Worm (Caenorhabditis elegans): ENCODE measurements around the gene glit-1.

glit-1 gene

ce11 chrX:4711698-4712329, at the start of gene glit-1, which contains the start of gene dnj-14:
Gene glit-1 (plus strand): TSS chrX:4712279.
Gene dnj-14 (minus strand): TSS chrX:4711748.
- TF ChIP-seq snpc-4 (tag; optimal IDR thresholded peaks at IDR 0.05) (peak; percentile 38), sup-37 (GFP tag; optimal IDR thresholded peaks at IDR 0.05) (peak; percentile 26), unc-30 (tag; optimal IDR thresholded peaks at IDR 0.05) (no peak), ztf-4 (tag; optimal IDR thresholded peaks at IDR 0.05) (peak; percentile 66), blmp-1 (tag; optimal IDR thresholded peaks at IDR 0.05) (peak; percentile 79), xbp-1 (tag; optimal IDR thresholded peaks at IDR 0.05) (peak; percentile 95), unc-98 (GFP tag; IDR thresholded peaks at IDR 0.05) (no peak; the same call in 1 of the 2 replicates), nhr-28 (tag; optimal IDR thresholded peaks at IDR 0.05) (no peak), irx-1 (tag; optimal IDR thresholded peaks at IDR 0.05) (peak; percentile 66), lir-3 (tag; optimal IDR thresholded peaks at IDR 0.05; ENCODE audit: poor library complexity) (peak; percentile 68), zip-4 (GFP tag; optimal IDR thresholded peaks at IDR 0.05) (peak; percentile 21), skn-1 (tag; optimal IDR thresholded peaks at IDR 0.05) (peak; percentile 93), mep-1 (tag; optimal IDR thresholded peaks at IDR 0.05) (peak; percentile 91), grh-1 (GFP tag; IDR thresholded peaks at IDR 0.05) (peak; percentile 73), sptf-1 (tag; optimal IDR thresholded peaks at IDR 0.05) (no peak), hlh-17 (GFP tag; optimal IDR thresholded peaks at IDR 0.05; ENCODE audit: borderline replicate concordance) (no peak), nhr-20 (tag; optimal IDR thresholded peaks at IDR 0.05) (peak; percentile 91), unc-62 (GFP tag; optimal IDR thresholded peaks at IDR 0.05) (no peak), hpl-2 (GFP tag; optimal IDR thresholded peaks at IDR 0.05) (peak; percentile 72), nhr-77 (tag; optimal IDR thresholded peaks at IDR 0.05) (peak; percentile 93), nhr-85 (tag) (peak; percentile 93), unc-86 (tag; optimal IDR thresholded peaks at IDR 0.05) (peak; percentile 74), nhr-19 (GFP tag; conservative IDR thresholded peaks at IDR 0.05) (peak; percentile 87), ets-5 (GFP tag; IDR thresholded peaks at IDR 0.05) (no peak), egl-13 (tag; optimal IDR thresholded peaks at IDR 0.05) (peak; percentile 28), fkh-4 (tag; optimal IDR thresholded peaks at IDR 0.05; ENCODE audit: borderline replicate concordance) (no peak), unc-130 (tag; optimal IDR thresholded peaks at IDR 0.05) (peak; percentile 71), elt-2 (tag; optimal IDR thresholded peaks at IDR 0.05) (peak; percentile 76), ceh-88 (GFP tag; IDR thresholded peaks at IDR 0.05) (peak; percentile 62; the same call in 1 of the 2 replicates), nhr-76 (tag; optimal IDR thresholded peaks at IDR 0.05) (no peak), hlh-4 (tag; optimal IDR thresholded peaks at IDR 0.05) (no peak), pag-3 (tag; optimal IDR thresholded peaks at IDR 0.05; ENCODE audit: borderline replicate concordance, insufficient read depth) (no peak), ceh-90 (tag; optimal IDR thresholded peaks at IDR 0.05) (no peak), lin-14 (GFP tag; optimal IDR thresholded peaks at IDR 0.05) (peak; percentile 94), ztf-11 (tag; optimal IDR thresholded peaks at IDR 0.05) (peak in 1 of 2 experiments; percentile 70), rnt-1 (tag; optimal IDR thresholded peaks at IDR 0.05) (peak; percentile 89), C34B4.2 (tag; optimal IDR thresholded peaks at IDR 0.05) (no peak), nhr-90 (tag; optimal IDR thresholded peaks at IDR 0.05; ENCODE audit: poor library complexity) (peak; percentile 82), lin-35 (GFP tag; optimal IDR thresholded peaks at IDR 0.05) (peak; percentile 84 to 90), aha-1 (tag; optimal IDR thresholded peaks at IDR 0.05) (peak; percentile 19), lin-13 (GFP tag; optimal IDR thresholded peaks at IDR 0.05) (peak; percentile 80), mef-2 (tag; optimal IDR thresholded peaks at IDR 0.05) (peak; percentile 31), aly-2 (tag; optimal IDR thresholded peaks at IDR 0.05) (peak; percentile 19), dpl-1 (GFP tag; optimal IDR thresholded peaks at IDR 0.05) (peak; percentile 70 to 76 (median 74)), pax-3 (tag; optimal IDR thresholded peaks at IDR 0.05) (peak; percentile 71), pqm-1 (tag; optimal IDR thresholded peaks at IDR 0.05) (no peak), efl-1 (optimal IDR thresholded peaks at IDR 0.05) (peak; percentile 76 to 86), efl-1 (GFP tag; optimal IDR thresholded peaks at IDR 0.05 in 1 of 2) (peak; percentile 59 to 96), nhr-11 (tag; optimal IDR thresholded peaks at IDR 0.05) (peak; percentile 6), snu-23 (GFP tag; optimal IDR thresholded peaks at IDR 0.05) (peak; percentile 95), sox-4 (tag; optimal IDR thresholded peaks at IDR 0.05) (no peak), fkh-10 (GFP tag; optimal IDR thresholded peaks at IDR 0.05) (peak; percentile 62)

Measured in whole organism, L1 larva.